Worm (Caenorhabditis elegans): ENCODE results near the gene gldi-2.

DNA sequence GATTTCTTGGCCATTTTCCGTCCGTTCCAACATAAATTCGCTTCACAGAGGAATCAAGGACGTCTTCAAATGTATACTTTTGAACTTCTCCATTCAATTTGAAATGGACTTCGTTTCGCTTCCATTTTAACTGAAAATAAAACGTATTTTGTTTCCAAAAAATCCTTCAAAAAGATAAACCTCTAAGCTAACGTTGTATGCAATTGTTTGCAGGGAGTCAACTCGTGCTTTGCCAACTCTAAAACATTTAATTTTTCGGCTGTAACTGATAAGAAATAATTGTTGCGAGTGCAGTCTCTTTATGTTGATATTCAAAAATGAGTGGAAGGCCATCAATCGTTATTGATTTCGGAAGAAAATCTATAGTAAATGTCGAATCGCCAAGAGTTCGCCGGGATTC is 15.2 kb upstream of the gldi-2 start, which contains the start of gene F41G3.18:
- TF ChIP-seq pqm-1 (tag; optimal IDR thresholded peaks at IDR 0.05) (peak; percentile 42), nhr-77 (tag; optimal IDR thresholded peaks at IDR 0.05) (no peak), ceh-28 (tag; optimal IDR thresholded peaks at IDR 0.05) (no peak), snpc-1.2 (GFP tag; IDR thresholded peaks at IDR 0.05) (no peak), hif-1 (tag; optimal IDR thresholded peaks at IDR 0.05) (no peak), mep-1 (tag; optimal IDR thresholded peaks at IDR 0.05) (no peak)
